Worm (Caenorhabditis elegans) whole organism, young adult: ENCODE measurements around the gene oac-54.

ENCODE experiments used
- athp-1 ChIP-seq: sonication (generic microtip); optimal IDR thresholded peaks from 2 replicates; lab custom pipeline; 2017; ENCODE audit warnings: mild to moderate bottlenecking, missing genetic modification characterization, missing compliant biosample characterization
- efl-1 ChIP-seq: fragments of 150-350 bp; optimal IDR thresholded peaks from 2 replicates; lab custom pipeline; 2014; ENCODE audit warnings: missing biosample characterization, missing genetic modification reagents, missing genetic modification characterization

ce11 chrII:9185915-9186314, 28.0 kb downstream of the oac-54 start:
- TF ChIP-seq efl-1 (GFP tag; lab: Kevin White, UChicago) (no peak), athp-1 (no peak)
